Worm (Caenorhabditis elegans) whole organism, young adult: ENCODE data around the gene metl-1.

Experiments
- B0019.2 ChIP-seq: fragments of 200-800 bp; sonication (Bioruptor generic); conservative IDR thresholded peaks from 2 replicates; pipeline ENCODE4 v1.3.6; 2022; ENCODE audit warnings: missing genetic modification reagents, missing genetic modification characterization, missing compliant biosample characterization
- C06A6.2 ChIP-seq: fragments of 200-800 bp; sonication (Bioruptor generic); conservative IDR thresholded peaks from 2 replicates; pipeline ENCODE4 v1.3.6; 2022; ENCODE audit warnings: missing genetic modification characterization, missing compliant biosample characterization
- F49E8.2 ChIP-seq: sonication (generic microtip); optimal IDR thresholded peaks from 3 replicates; lab custom pipeline; 2017; ENCODE audit warnings: missing genetic modification characterization, mild to moderate bottlenecking, missing compliant biosample characterization, antibody characterized with exemption, moderate library complexity; ENCODE audit not compliant: insufficient read depth
- K11D2.4 ChIP-seq: fragments of 200-800 bp; sonication (Bioruptor generic); IDR thresholded peaks from 2 replicates; pipeline ENCODE4 v1.3.6; 2022; ENCODE audit warnings: missing genetic modification reagents, missing genetic modification characterization, missing compliant biosample characterization
- K12H6.12 ChIP-seq: fragments of 200-800 bp; sonication (Bioruptor generic); optimal IDR thresholded peaks from 2 replicates; lab custom pipeline; 2018; ENCODE audit warnings: mild to moderate bottlenecking, missing genetic modification characterization, missing compliant biosample characterization
- T26A5.8 ChIP-seq: sonication (generic microtip); optimal IDR thresholded peaks from 2 replicates; lab custom pipeline; 2016; ENCODE audit warnings: missing genetic modification characterization, missing compliant biosample characterization
- Y53F4B.3 ChIP-seq: fragments of 200-800 bp; sonication (Bioruptor generic); IDR thresholded peaks from 2 replicates; pipeline ENCODE4 v1.3.6; 2022; ENCODE audit warnings: missing genetic modification reagents, missing genetic modification characterization, missing compliant biosample characterization
- akir-1 ChIP-seq: fragments of 200-800 bp; sonication (Bioruptor generic); optimal IDR thresholded peaks from 2 replicates; lab custom pipeline; 2018; ENCODE audit warnings: mild to moderate bottlenecking, missing genetic modification characterization, moderate library complexity, missing compliant biosample characterization
- aptf-2 ChIP-seq: fragments of 200-800 bp; sonication (Bioruptor generic); conservative IDR thresholded peaks from 2 replicates; pipeline ENCODE4 v1.3.6; 2022; ENCODE audit warnings: missing genetic modification reagents, missing genetic modification characterization, missing compliant biosample characterization
- atf-7 ChIP-seq: sonication (generic microtip); optimal IDR thresholded peaks from 2 replicates; lab custom pipeline; 2017; ENCODE audit warnings: mild to moderate bottlenecking, missing genetic modification characterization, missing compliant biosample characterization
- attf-5 ChIP-seq: fragments of 200-800 bp; sonication (Bioruptor generic); optimal IDR thresholded peaks from 2 replicates; lab custom pipeline; 2018; ENCODE audit warnings: mild to moderate bottlenecking, missing genetic modification characterization, missing compliant biosample characterization
- attf-6 ChIP-seq: fragments of 200-800 bp; sonication (Bioruptor generic); IDR thresholded peaks from 2 replicates; pipeline ENCODE4 v1.3.6; 2022; ENCODE audit warnings: missing genetic modification reagents, missing genetic modification characterization, missing compliant biosample characterization
- ceh-40 ChIP-seq: fragments of 200-800 bp; sonication (Bioruptor generic); IDR thresholded peaks from 2 replicates; pipeline ENCODE4 v1.3.6; 2022; ENCODE audit warnings: missing genetic modification characterization, missing compliant biosample characterization
- dox-1 ChIP-seq: fragments of 200-800 bp; sonication (Bioruptor generic); IDR thresholded peaks from 2 replicates; pipeline ENCODE4 v1.3.6; 2022; ENCODE audit warnings: missing genetic modification reagents, missing genetic modification characterization, missing compliant biosample characterization
- egl-44 ChIP-seq: fragments of 200-800 bp; sonication (Bioruptor generic); IDR thresholded peaks from 2 replicates; pipeline ENCODE4 v1.3.6; 2022; ENCODE audit warnings: missing genetic modification reagents, missing genetic modification characterization, missing compliant biosample characterization
- ets-4 ChIP-seq: fragments of 200-800 bp; sonication (Bioruptor generic); optimal IDR thresholded peaks from 2 replicates; lab custom pipeline; 2018; ENCODE audit warnings: mild to moderate bottlenecking, missing genetic modification characterization, missing compliant biosample characterization
- him-1 ChIP-seq: sonication (generic microtip); optimal IDR thresholded peaks from 2 replicates; lab custom pipeline; 2016; ENCODE audit warnings: missing genotype, missing genetic modification reagents, missing genetic modification characterization, missing compliant biosample characterization
- hlh-12 ChIP-seq: sonication (generic microtip); optimal IDR thresholded peaks from 2 replicates; lab custom pipeline; 2016; ENCODE audit warnings: missing genetic modification characterization, missing compliant biosample characterization
- hlh-26 ChIP-seq: fragments of 200-800 bp; sonication (Bioruptor generic); conservative IDR thresholded peaks from 2 replicates; pipeline ENCODE4 v1.3.6; 2022; ENCODE audit warnings: missing genetic modification reagents, missing genetic modification characterization, missing compliant biosample characterization
- let-607 ChIP-seq, 2 experiments: fragments of 200-800 bp in 1 of 2; sonication (Bioruptor generic) in 1 of 2; sonication (generic microtip) in 1 of 2; optimal IDR thresholded peaks; 2 replicates each; lab custom pipeline; 2016 to 2018; ENCODE audit warnings: mild to moderate bottlenecking in 2 of 2, missing compliant biosample characterization in 2 of 2, missing genetic modification characterization in 2 of 2, moderate library complexity in 2 of 2, missing genotype in 1 of 2
- lin-35 ChIP-seq, 3 experiments: fragments of 150-350 bp in 2 of 3; sonication (generic microtip) in 1 of 3; optimal IDR thresholded peaks; 2 replicates each; lab custom pipeline; 2014 to 2018; ENCODE audit warnings: missing biosample characterization in 3 of 3, missing genetic modification characterization in 3 of 3, missing genetic modification reagents in 3 of 3
- lsl-1 ChIP-seq: fragments of 200-800 bp; sonication (Bioruptor generic); optimal IDR thresholded peaks from 2 replicates; lab custom pipeline; 2018; ENCODE audit warnings: mild to moderate bottlenecking, missing genetic modification characterization, moderate library complexity, missing compliant biosample characterization
- madf-10 ChIP-seq: sonication (generic microtip); optimal IDR thresholded peaks from 2 replicates; lab custom pipeline; 2016; ENCODE audit warnings: mild to moderate bottlenecking, missing genetic modification characterization, missing compliant biosample characterization
- madf-3 ChIP-seq: fragments of 200-800 bp; sonication (Bioruptor generic); IDR thresholded peaks from 2 replicates; pipeline ENCODE4 v1.3.6; 2022; ENCODE audit warnings: missing genetic modification reagents, missing genetic modification characterization, missing compliant biosample characterization
- madf-6 ChIP-seq: fragments of 200-800 bp; sonication (Bioruptor generic); IDR thresholded peaks from 2 replicates; pipeline ENCODE4 v1.3.6; 2022; ENCODE audit warnings: missing genetic modification reagents, missing genetic modification characterization, missing compliant biosample characterization
- nfya-2 ChIP-seq: fragments of 200-800 bp; sonication (Bioruptor generic); IDR thresholded peaks from 2 replicates; pipeline ENCODE4 v1.3.6; 2022; ENCODE audit warnings: missing genetic modification reagents, missing genetic modification characterization, missing compliant biosample characterization
- nhr-80 ChIP-seq: sonication (generic microtip); optimal IDR thresholded peaks from 2 replicates; lab custom pipeline; 2016; ENCODE audit warnings: missing genetic modification characterization, missing compliant biosample characterization
- snpc-3.4 ChIP-seq: sonication (generic microtip); optimal IDR thresholded peaks from 2 replicates; lab custom pipeline; 2017; ENCODE audit warnings: missing genetic modification characterization, mild to moderate bottlenecking, missing compliant biosample characterization, antibody characterized with exemption, moderate library complexity, missing genotype, missing genetic modification reagents
- tbp1 ChIP-seq: fragments of 200-800 bp; sonication (Bioruptor generic); optimal IDR thresholded peaks from 2 replicates; lab custom pipeline; 2018; ENCODE audit warnings: mild to moderate bottlenecking, missing genetic modification characterization, missing compliant biosample characterization
- tlf-1 ChIP-seq: fragments of 200-800 bp; sonication (Bioruptor generic); optimal IDR thresholded peaks from 2 replicates; lab custom pipeline; 2018; ENCODE audit warnings: mild to moderate bottlenecking, missing genetic modification characterization, missing compliant biosample characterization
- xnd-1 ChIP-seq: sonication (generic microtip); optimal IDR thresholded peaks from 2 replicates; lab custom pipeline; 2016; ENCODE audit warnings: missing genotype, missing genetic modification reagents, missing genetic modification characterization, missing compliant biosample characterization

Gene metl-1

DNA sequence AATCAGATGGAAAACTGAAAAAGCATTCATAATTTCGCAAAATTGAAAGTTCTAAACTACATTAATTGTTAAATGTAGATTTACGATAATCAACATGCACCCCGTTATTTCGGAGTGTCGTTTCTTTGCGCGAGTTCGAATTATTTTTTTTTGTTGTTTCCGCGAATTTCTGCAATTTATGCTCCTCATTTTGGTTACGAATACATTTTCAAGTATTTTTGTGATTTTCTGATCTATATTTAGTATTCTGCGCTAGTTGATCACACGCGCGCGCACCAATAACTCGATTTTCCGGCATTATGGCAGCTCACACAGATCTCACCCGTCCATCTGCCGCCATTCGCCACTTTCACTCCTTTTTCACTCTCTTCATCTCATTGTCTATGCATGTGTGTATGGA lies 33.1 kb downstream of the metl-1 start, which contains the start of gene VW02B12L.2 (continued):
- TF ChIP-seq him-1 (tag; lab: Kevin White, UChicago) (no peak), nfya-2 (GFP tag; lab: Robert Waterston, UW) (no peak), attf-5 (GFP tag; lab: Kevin White, UChicago) (peak; percentile 21), xnd-1 (no peak), madf-6 (GFP tag; lab: Robert Waterston, UW) (peak; percentile 80), snpc-3.4 (tag; lab: Kevin White, UChicago) (no peak), lin-35 (GFP tag; optimal IDR thresholded peaks at IDR 0.05; lab: Kevin White, UChicago) (peak in 1 of 3 experiments; percentile 36), egl-44 (GFP tag; lab: Robert Waterston, UW) (no peak), Y53F4B.3 (GFP tag; lab: Robert Waterston, UW) (no peak), F49E8.2 (tag; lab: Kevin White, UChicago) (no peak), tbp1 (GFP tag; lab: Kevin White, UChicago) (no peak), let-607 (tag; optimal IDR thresholded peaks at IDR 0.05; lab: Kevin White, UChicago) (no peak)

DNA sequence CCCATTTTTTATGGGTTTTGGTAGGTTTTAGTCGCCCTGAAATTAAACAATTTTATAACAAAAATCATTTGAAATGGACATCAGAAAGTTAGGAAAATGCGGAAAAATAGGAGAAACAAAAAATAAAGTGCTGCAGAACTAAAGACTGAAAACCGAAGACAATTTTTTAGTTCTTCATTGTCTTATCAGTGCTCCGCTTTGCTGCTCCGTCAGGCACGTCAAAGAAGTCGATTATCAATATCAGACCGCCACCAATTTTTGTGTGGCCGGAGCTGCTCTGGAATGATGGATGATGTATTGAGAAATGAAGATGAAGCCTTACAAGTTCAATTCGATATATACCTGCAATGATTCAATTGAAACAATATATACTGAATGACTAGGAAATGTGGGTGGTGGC lies 35.0 kb downstream of the metl-1 start, which contains the start of gene vha-6:
TSS of gene vha-6 (minus strand) at position 36 of the 400 bp plus-strand sequence.
- TF ChIP-seq K12H6.12 (tag; lab: Kevin White, UChicago) (no peak), nhr-80 (tag; lab: Kevin White, UChicago) (peak; percentile 96)

DNA sequence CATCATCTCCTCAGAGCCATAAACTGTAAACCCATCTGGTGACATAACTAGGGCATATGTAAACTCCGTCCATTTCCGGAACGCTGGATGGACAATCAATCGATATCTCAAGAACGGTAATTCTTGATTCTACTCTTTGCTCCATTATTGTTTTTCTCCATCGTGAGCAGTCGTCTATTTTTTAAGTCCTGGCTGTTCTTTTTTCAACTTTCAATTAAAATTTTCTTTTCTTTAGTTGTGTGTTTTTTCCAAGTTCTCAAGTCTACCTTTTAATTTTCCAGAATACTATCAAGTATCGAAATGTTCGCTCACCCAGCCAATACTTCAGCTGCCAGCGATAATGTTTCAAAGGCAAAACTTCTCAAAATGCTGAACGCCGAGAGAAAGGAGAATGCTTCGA lies 39.4 kb downstream of the metl-1 start, which contains the start of gene C05D12.5:
TSS of gene C05D12.5 (plus strand) at position 301 of the 400 bp plus-strand sequence.
- TF ChIP-seq ceh-40 (GFP tag; lab: Robert Waterston, UW) (no peak), K11D2.4 (no peak), aptf-2 (GFP tag; lab: Robert Waterston, UW) (no peak), B0019.2 (GFP tag; lab: Robert Waterston, UW) (no peak), atf-7 (no peak), tbp1 (GFP tag; lab: Kevin White, UChicago) (no peak), madf-10 (tag; lab: Kevin White, UChicago) (no peak)

DNA sequence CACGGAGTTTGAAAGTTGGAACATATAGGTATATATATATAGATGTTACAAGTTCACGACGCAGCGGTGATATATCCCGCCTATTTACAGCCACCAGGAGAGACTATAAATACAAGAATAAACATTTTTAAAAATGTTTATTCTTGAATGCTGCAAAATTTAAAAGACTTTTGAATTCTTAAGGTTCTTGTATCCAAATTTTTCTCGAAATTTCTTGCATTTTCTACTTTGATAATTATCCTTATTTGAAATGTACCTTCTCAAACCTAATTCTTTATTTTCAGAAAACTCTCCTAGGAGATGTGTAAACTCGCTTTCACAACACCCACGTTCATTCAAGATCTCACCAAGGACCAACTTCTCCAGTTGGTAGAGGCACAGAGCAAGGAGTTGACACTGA lies 41.8 kb downstream of the metl-1 start, which contains the start of gene C05D12.4:
TSS of gene C05D12.4 (plus strand) at position 301 of the 400 bp plus-strand sequence.
- TF ChIP-seq hlh-26 (no peak), tlf-1 (GFP tag; lab: Kevin White, UChicago) (no peak), akir-1 (no peak), madf-3 (GFP tag; lab: Robert Waterston, UW) (no peak), hlh-12 (tag; lab: Kevin White, UChicago) (no peak), lsl-1 (GFP tag; lab: Kevin White, UChicago) (no peak), attf-6 (GFP tag; lab: Robert Waterston, UW) (no peak)

ce11 chrII:11428599-11428998 lies 44.8 kb downstream of the metl-1 start:
- TF ChIP-seq ets-4 (no peak), snpc-3.4 (tag; lab: Kevin White, UChicago) (no peak), nhr-80 (tag; lab: Kevin White, UChicago) (peak; percentile 48), C06A6.2 (no peak)

ce11 chrII:11427322-11427721 lies 46.1 kb downstream of the metl-1 start:
- TF ChIP-seq dox-1 (GFP tag; lab: Robert Waterston, UW) (0 out of 2 replicates have a peak, but pooled peaks have one; percentile 41), nhr-80 (tag; lab: Kevin White, UChicago) (peak; percentile 91), T26A5.8 (tag; lab: Kevin White, UChicago) (no peak), atf-7 (peak; percentile 27), ets-4 (peak; percentile 47), let-607 (tag; optimal IDR thresholded peaks at IDR 0.05; lab: Kevin White, UChicago) (peak in 1 of 2 experiments; percentile 15)
